Worm (Caenorhabditis elegans) whole organism, early embryonic: ENCODE measurements around the gene F40G12.7.

Experiments
- B0310.2 ChIP-seq: sonication (generic microtip); optimal IDR thresholded peaks from 2 replicates; lab custom pipeline; 2016; ENCODE audit warnings: mild to moderate bottlenecking, missing genetic modification characterization, missing compliant biosample characterization
- F13C5.2 ChIP-seq: sonication (generic microtip); optimal IDR thresholded peaks from 2 replicates; lab custom pipeline; 2017; ENCODE audit warnings: mild to moderate bottlenecking, missing genetic modification characterization, inconsistent platforms, missing compliant biosample characterization
- aly-1 ChIP-seq: sonication (generic microtip); optimal IDR thresholded peaks from 2 replicates; lab custom pipeline; 2016; ENCODE audit warnings: missing genetic modification characterization, missing compliant biosample characterization
- ama-1 ChIP-seq: fragments of 150-350 bp; optimal IDR thresholded peaks from 2 replicates; lab custom pipeline; 2014
- ceh-13 ChIP-seq: fragments of 200-800 bp; sonication (Bioruptor generic); optimal IDR thresholded peaks from 2 replicates; lab custom pipeline; 2018; ENCODE audit warnings: mild to moderate bottlenecking, missing genetic modification characterization, missing compliant biosample characterization
- ceh-36 ChIP-seq: sonication (generic microtip); optimal IDR thresholded peaks from 2 replicates; lab custom pipeline; 2016; ENCODE audit warnings: missing genetic modification characterization, inconsistent platforms, missing compliant biosample characterization
- ets-7 ChIP-seq: sonication (generic microtip); optimal IDR thresholded peaks from 2 replicates; lab custom pipeline; 2016; ENCODE audit warnings: missing genotype, missing genetic modification characterization, missing compliant biosample characterization
- flt-1 ChIP-seq: fragments of 200-800 bp; sonication (Bioruptor generic); IDR thresholded peaks from 2 replicates; pipeline ENCODE4 v1.3.6; 2022; ENCODE audit warnings: missing genetic modification characterization, missing compliant biosample characterization
- hmbx-1 ChIP-seq: sonication (generic microtip); optimal IDR thresholded peaks from 2 replicates; lab custom pipeline; 2016; ENCODE audit warnings: mild to moderate bottlenecking, missing genetic modification characterization, missing compliant biosample characterization
- hmg-4 ChIP-seq: fragments of 200-800 bp; sonication (Bioruptor generic); optimal IDR thresholded peaks from 2 replicates; lab custom pipeline; 2018; ENCODE audit warnings: mild to moderate bottlenecking, missing genetic modification characterization, missing compliant biosample characterization
- hnd-1 ChIP-seq: sonication (generic microtip); optimal IDR thresholded peaks from 2 replicates; lab custom pipeline; 2016; ENCODE audit warnings: missing genetic modification characterization, missing compliant biosample characterization
- pes-1 ChIP-seq: fragments of 200-800 bp; sonication (Bioruptor generic); IDR thresholded peaks from 2 replicates; pipeline ENCODE4 v1.3.6; 2022; ENCODE audit warnings: missing genetic modification reagents, missing genetic modification characterization, missing compliant biosample characterization
- scrt-1 ChIP-seq: fragments of 200-800 bp; sonication (Bioruptor generic); IDR thresholded peaks from 2 replicates; pipeline ENCODE4 v1.3.6; 2022; ENCODE audit warnings: missing genetic modification characterization, missing compliant biosample characterization
- sea-1 ChIP-seq: fragments of 200-800 bp; sonication (Bioruptor generic); conservative IDR thresholded peaks from 2 replicates; pipeline ENCODE4 v1.3.6; 2022; ENCODE audit warnings: missing genetic modification characterization, missing compliant biosample characterization
- tbx-11 ChIP-seq: fragments of 200-800 bp; sonication (Bioruptor generic); IDR thresholded peaks from 2 replicates; pipeline ENCODE4 v1.3.6; 2022; ENCODE audit warnings: missing genetic modification characterization, missing compliant biosample characterization
- tbx-37 ChIP-seq: fragments of 200-800 bp; sonication (Bioruptor generic); conservative IDR thresholded peaks from 2 replicates; pipeline ENCODE4 v1.3.6; 2022; ENCODE audit warnings: missing genetic modification reagents, missing genetic modification characterization, missing compliant biosample characterization
- tra-4 ChIP-seq: sonication (generic microtip); optimal IDR thresholded peaks from 2 replicates; lab custom pipeline; 2017; ENCODE audit warnings: missing genetic modification characterization, missing compliant biosample characterization

The F40G12.7 gene

ce11 chrV:14285803-14286202, 11.4 kb downstream of the F40G12.7 start, which contains the start of gene F40G12.11:
Gene F40G12.11, plus strand, starts transcription at chrV:14286171.
- TF ChIP-seq ets-7 (tag; lab: Kevin White, UChicago) (no peak), tbx-11 (GFP tag; lab: Robert Waterston, UW) (no peak), hmbx-1 (tag; lab: Kevin White, UChicago) (no peak), ceh-36 (no peak), hnd-1 (tag; lab: Kevin White, UChicago) (no peak), ama-1 (no peak)

- TF ChIP-seq ceh-36 = no peak
- no peak for TF ChIP-seq tbx-37 (GFP tag; lab: Robert Waterston, UW)
- TF ChIP-seq hmg-4 (GFP tag; lab: Kevin White, UChicago) = no peak
- no peak for TF ChIP-seq ceh-13
- no peak for TF ChIP-seq tra-4
- no peak for TF ChIP-seq flt-1 (GFP tag; lab: Robert Waterston, UW)
- no peak for TF ChIP-seq F13C5.2 (tag; lab: Kevin White, UChicago)
- TF ChIP-seq ets-7 (tag; lab: Kevin White, UChicago) = no peak
- no peak for TF ChIP-seq aly-1 (tag; lab: Kevin White, UChicago)
- no peak for TF ChIP-seq hmbx-1 (tag; lab: Kevin White, UChicago)
Observed at ce11 chrV:14289363-14289762, 15.0 kb downstream of the F40G12.7 start, which contains the start of gene F14D7.1. Gene F14D7.1, minus strand, starts transcription at chrV:14289463.

ce11 chrV:14290636-14291035, 16.3 kb downstream of the F40G12.7 start, which contains the start of gene F14D7.18:
Gene F14D7.18, minus strand, starts transcription at chrV:14290736.
- TF ChIP-seq F13C5.2 (tag; lab: Kevin White, UChicago) = no peak
- TF ChIP-seq ets-7 (tag; lab: Kevin White, UChicago) = no peak
- TF ChIP-seq tra-4 = no peak
- TF ChIP-seq B0310.2 (tag; lab: Kevin White, UChicago) = no peak
- no peak for TF ChIP-seq pes-1 (GFP tag; lab: Robert Waterston, UW)
- TF ChIP-seq sea-1 (GFP tag; lab: Robert Waterston, UW) = no peak
- TF ChIP-seq hmbx-1 (tag; lab: Kevin White, UChicago) = no peak
- no peak for TF ChIP-seq ama-1
- TF ChIP-seq ceh-13 = no peak
- TF ChIP-seq hmg-4 (GFP tag; lab: Kevin White, UChicago) = no peak
- no peak for TF ChIP-seq tbx-11 (GFP tag; lab: Robert Waterston, UW)
- TF ChIP-seq tbx-37 (GFP tag; lab: Robert Waterston, UW) = no peak
- no peak for TF ChIP-seq aly-1 (tag; lab: Kevin White, UChicago)
- no peak for TF ChIP-seq hnd-1 (tag; lab: Kevin White, UChicago)
- TF ChIP-seq scrt-1 (GFP tag; lab: Robert Waterston, UW) = no peak

ce11 chrV:14293667-14294194, 19.4 kb downstream of the F40G12.7 start, which contains the start of gene F14D7.2:
Gene F14D7.2, minus strand, starts transcription at chrV:14293717.
- TF ChIP-seq tra-4 = no peak
- no peak for TF ChIP-seq hmbx-1 (tag; lab: Kevin White, UChicago)
- TF ChIP-seq ama-1 = no peak
- no peak for TF ChIP-seq scrt-1 (GFP tag; lab: Robert Waterston, UW)
- no peak for TF ChIP-seq tbx-11 (GFP tag; lab: Robert Waterston, UW)
- TF ChIP-seq pes-1 (GFP tag; lab: Robert Waterston, UW) = no peak
- no peak for TF ChIP-seq sea-1 (GFP tag; lab: Robert Waterston, UW)
- TF ChIP-seq ceh-36 = no peak
- TF ChIP-seq hmg-4 (GFP tag; lab: Kevin White, UChicago) = no peak
- no peak for TF ChIP-seq aly-1 (tag; lab: Kevin White, UChicago)
- TF ChIP-seq flt-1 (GFP tag; lab: Robert Waterston, UW) = no peak
- no peak for TF ChIP-seq hnd-1 (tag; lab: Kevin White, UChicago)
- no peak for TF ChIP-seq B0310.2 (tag; lab: Kevin White, UChicago)
- TF ChIP-seq ets-7 (tag; lab: Kevin White, UChicago) = no peak
- no peak for TF ChIP-seq F13C5.2 (tag; lab: Kevin White, UChicago)
- TF ChIP-seq tbx-37 (GFP tag; lab: Robert Waterston, UW) = no peak
- no peak for TF ChIP-seq ceh-13

- TF ChIP-seq sea-1 (GFP tag; lab: Robert Waterston, UW) (no peak), hnd-1 (tag; lab: Kevin White, UChicago) (no peak), tra-4 (no peak), hmg-4 (GFP tag; lab: Kevin White, UChicago) (no peak), tbx-11 (GFP tag; lab: Robert Waterston, UW) (no peak), ceh-36 (no peak)
Observed at ce11 chrV:14294396-14294795, 20.0 kb downstream of the F40G12.7 start, which contains the start of gene F14D7.9. Gene F14D7.9, plus strand, starts transcription at chrV:14294696.

- no peak for TF ChIP-seq tbx-11 (GFP tag; lab: Robert Waterston, UW)
- no peak for TF ChIP-seq B0310.2 (tag; lab: Kevin White, UChicago)
- TF ChIP-seq ets-7 (tag; lab: Kevin White, UChicago) = no peak
- no peak for TF ChIP-seq hnd-1 (tag; lab: Kevin White, UChicago)
- no peak for TF ChIP-seq F13C5.2 (tag; lab: Kevin White, UChicago)
- TF ChIP-seq flt-1 (GFP tag; lab: Robert Waterston, UW) = no peak
- TF ChIP-seq tbx-37 (GFP tag; lab: Robert Waterston, UW) = no peak
- TF ChIP-seq hmg-4 (GFP tag; lab: Kevin White, UChicago) = no peak
- TF ChIP-seq sea-1 (GFP tag; lab: Robert Waterston, UW) = no peak
- TF ChIP-seq tra-4 = no peak
- no peak for TF ChIP-seq aly-1 (tag; lab: Kevin White, UChicago)
- TF ChIP-seq ceh-36 = no peak
- TF ChIP-seq scrt-1 (GFP tag; lab: Robert Waterston, UW) = no peak
- TF ChIP-seq ceh-13 = no peak
- TF ChIP-seq hmbx-1 (tag; lab: Kevin White, UChicago) = no peak
- no peak for TF ChIP-seq ama-1
- no peak for TF ChIP-seq pes-1 (GFP tag; lab: Robert Waterston, UW)
Observed at ce11 chrV:14296499-14296898, 22.1 kb downstream of the F40G12.7 start, which contains the start of gene F14D7.3. Gene F14D7.3, plus strand, starts transcription at chrV:14296799.

ce11 chrV:14299569-14300064, 25.2 kb downstream of the F40G12.7 start, which contains the start of the genes spig-3 and F14D7.12:
Gene spig-3, minus strand, starts transcription at chrV:14299669.
Gene F14D7.12, plus strand, starts transcription at chrV:14300014.
- no peak for TF ChIP-seq ceh-13
- no peak for TF ChIP-seq scrt-1 (GFP tag; lab: Robert Waterston, UW)
- no peak for TF ChIP-seq ama-1
- no peak for TF ChIP-seq tbx-37 (GFP tag; lab: Robert Waterston, UW)
- no peak for TF ChIP-seq hnd-1 (tag; lab: Kevin White, UChicago)
- no peak for TF ChIP-seq aly-1 (tag; lab: Kevin White, UChicago)
- TF ChIP-seq tra-4 = no peak
- TF ChIP-seq hmg-4 (GFP tag; lab: Kevin White, UChicago) = no peak
- no peak for TF ChIP-seq sea-1 (GFP tag; lab: Robert Waterston, UW)
- no peak for TF ChIP-seq flt-1 (GFP tag; lab: Robert Waterston, UW)
- no peak for TF ChIP-seq pes-1 (GFP tag; lab: Robert Waterston, UW)
- no peak for TF ChIP-seq hmbx-1 (tag; lab: Kevin White, UChicago)
- no peak for TF ChIP-seq ceh-36
- TF ChIP-seq B0310.2 (tag; lab: Kevin White, UChicago) = no peak
- TF ChIP-seq ets-7 (tag; lab: Kevin White, UChicago) = no peak
- TF ChIP-seq tbx-11 (GFP tag; lab: Robert Waterston, UW) = no peak
